Fruit fly (Drosophila melanogaster) whole organism, embryonic: ENCODE measurements around the gene Cnb.

Source experiments
- Atf3 ChIP-seq: fragments of 200-800 bp; sonication (Bioruptor generic); optimal IDR thresholded peaks from 3 replicates; lab custom pipeline; 2016; ENCODE audit warnings: missing biosample characterization, missing genetic modification characterization
- BtbVII ChIP-seq: fragments of 200-800 bp; sonication (Bioruptor generic); optimal IDR thresholded peaks from 3 replicates; lab custom pipeline; 2017; ENCODE audit warnings: missing biosample characterization, mild to moderate bottlenecking, missing genetic modification characterization
- CG10366 ChIP-seq: fragments of 200-800 bp; sonication (Bioruptor generic); IDR thresholded peaks from 2 replicates; pipeline ENCODE4 v1.3.6; 2022; ENCODE audit warnings: missing biosample characterization, missing genetic modification characterization
- CG12155 ChIP-seq: fragments of 200-800 bp; sonication (Bioruptor generic); optimal IDR thresholded peaks from 3 replicates; lab custom pipeline; 2016; ENCODE audit warnings: missing biosample characterization, missing genetic modification characterization
- CG13624 ChIP-seq: fragments of 200-800 bp; sonication (Bioruptor generic); optimal IDR thresholded peaks from 2 replicates; lab custom pipeline; 2016; ENCODE audit warnings: missing biosample characterization, missing genetic modification characterization
- CG14860 ChIP-seq: fragments of 200-800 bp; sonication (Bioruptor generic); IDR thresholded peaks from 3 replicates; pipeline ENCODE4 v1.3.6; 2022; ENCODE audit warnings: missing biosample characterization, missing genetic modification characterization; ENCODE audit not compliant: partially characterized antibody
- CG16779 ChIP-seq: fragments of 200-800 bp; sonication (Bioruptor generic); IDR thresholded peaks from 2 replicates; pipeline ENCODE4 v1.3.6; 2022; ENCODE audit warnings: missing biosample characterization, missing genetic modification characterization
- CG18011 ChIP-seq: fragments of 200-800 bp; sonication (Bioruptor generic); optimal IDR thresholded peaks from 2 replicates; lab custom pipeline; 2017; ENCODE audit warnings: missing biosample characterization, missing genetic modification characterization, mild to moderate bottlenecking, moderate library complexity, missing genotype
- CG30020 ChIP-seq: fragments of 200-800 bp; optimal IDR thresholded peaks from 2 replicates; lab custom pipeline; 2019; ENCODE audit warnings: missing biosample characterization, mild to moderate bottlenecking, missing genetic modification characterization, moderate library complexity
- CG30403 ChIP-seq: fragments of 200-800 bp; sonication (Bioruptor generic); optimal IDR thresholded peaks from 3 replicates; lab custom pipeline; 2016; ENCODE audit warnings: missing biosample characterization, missing genetic modification characterization
- CG31388 ChIP-seq: fragments of 200-800 bp; sonication (Bioruptor generic); optimal IDR thresholded peaks from 2 replicates; lab custom pipeline; 2016; ENCODE audit warnings: missing biosample characterization, missing genetic modification characterization
- CG31441 ChIP-seq: fragments of 200-800 bp; sonication (Bioruptor generic); IDR thresholded peaks from 2 replicates; pipeline ENCODE4 v1.3.6; 2022; ENCODE audit warnings: missing biosample characterization, missing genetic modification characterization
- CG3847 ChIP-seq: fragments of 200-800 bp; sonication (Bioruptor generic); IDR thresholded peaks from 2 replicates; pipeline ENCODE4 v1.3.6; 2022; ENCODE audit warnings: missing biosample characterization, missing genetic modification characterization
- CG43689 ChIP-seq: fragments of 200-800 bp; sonication (Bioruptor generic); IDR thresholded peaks from 2 replicates; pipeline ENCODE4 v1.3.6; 2022; ENCODE audit warnings: missing biosample characterization, missing genetic modification characterization
- CG4404 ChIP-seq: fragments of 200-800 bp; sonication (Bioruptor generic); IDR thresholded peaks from 2 replicates; pipeline ENCODE4 v1.3.6; 2022; ENCODE audit warnings: missing biosample characterization, missing genetic modification characterization
- CG7372 ChIP-seq: fragments of 200-800 bp; sonication (Bioruptor generic); IDR thresholded peaks from 2 replicates; pipeline ENCODE4 v1.3.6; 2022; ENCODE audit warnings: missing biosample characterization, missing genetic modification characterization
- CG8359 ChIP-seq: fragments of 200-800 bp; sonication (Bioruptor generic); optimal IDR thresholded peaks from 2 replicates; lab custom pipeline; 2017; ENCODE audit warnings: missing biosample characterization, mild to moderate bottlenecking, missing genetic modification characterization, borderline replicate concordance
- CHES-1-like ChIP-seq: fragments of 200-800 bp; sonication (Bioruptor generic); optimal IDR thresholded peaks from 2 replicates; lab custom pipeline; 2016; ENCODE audit warnings: missing biosample characterization, missing genetic modification characterization
- Camta ChIP-seq: fragments of 200-800 bp; sonication (Bioruptor generic); optimal IDR thresholded peaks from 2 replicates; lab custom pipeline; 2016; ENCODE audit warnings: missing biosample characterization, missing genetic modification characterization
- D ChIP-seq, 2 experiments: fragments of 200-800 bp in 1 of 2; fragments of >200 bp in 1 of 2; sonication (Bioruptor generic) in 1 of 2; optimal IDR thresholded peaks; 2 replicates in 1 of 2; 3 replicates in 1 of 2; lab custom pipeline; 2017; ENCODE audit warnings: mild to moderate bottlenecking in 1 of 2, missing biosample characterization in 1 of 2, missing genetic modification characterization in 1 of 2, missing genetic modification reagents in 1 of 2
- Dbx ChIP-seq: fragments of 200-800 bp; sonication (Bioruptor generic); IDR thresholded peaks from 3 replicates; pipeline ENCODE4 v1.3.6; 2022; ENCODE audit warnings: missing biosample characterization, missing genetic modification characterization
- Deaf1 ChIP-seq: fragments of 200-800 bp; optimal IDR thresholded peaks from 3 replicates; lab custom pipeline; 2019; ENCODE audit warnings: missing biosample characterization, mild to moderate bottlenecking, missing genetic modification characterization, moderate library complexity
- Doc2 ChIP-seq: fragments of 200-800 bp; sonication (Bioruptor generic); IDR thresholded peaks from 2 replicates; pipeline ENCODE4 v1.3.6; 2022; ENCODE audit warnings: missing biosample characterization, missing genetic modification characterization
- Drgx ChIP-seq: fragments of 200-800 bp; sonication (Bioruptor generic); IDR thresholded peaks from 2 replicates; pipeline ENCODE4 v1.3.6; 2022; ENCODE audit warnings: missing biosample characterization, missing genetic modification characterization
- Gsc ChIP-seq: fragments of 200-800 bp; sonication (Bioruptor generic); IDR thresholded peaks from 2 replicates; pipeline ENCODE4 v1.3.6; 2022; ENCODE audit warnings: missing biosample characterization, missing genetic modification characterization
- H15 ChIP-seq: fragments of 200-800 bp; sonication (Bioruptor generic); IDR thresholded peaks from 3 replicates; pipeline ENCODE4 v1.3.6; 2022; ENCODE audit warnings: missing biosample characterization, missing genetic modification characterization
- HmgZ ChIP-seq: fragments of 200-800 bp; sonication (Bioruptor generic); optimal IDR thresholded peaks from 2 replicates; lab custom pipeline; 2018; ENCODE audit warnings: missing biosample characterization, mild to moderate bottlenecking, missing genetic modification characterization
- Hr51 ChIP-seq, 2 experiments: fragments of 200-800 bp; sonication (Bioruptor generic); optimal IDR thresholded peaks; 2 replicates in 1 of 2; 3 replicates in 1 of 2; lab custom pipeline; 2016 to 2018; ENCODE audit warnings: missing biosample characterization in 2 of 2, missing genetic modification characterization in 2 of 2, mild to moderate bottlenecking in 1 of 2, moderate library complexity in 1 of 2
- Myb ChIP-seq: fragments of 200-800 bp; sonication (Bioruptor generic); optimal IDR thresholded peaks from 2 replicates; lab custom pipeline; 2016; ENCODE audit warnings: missing biosample characterization, missing genetic modification characterization
- NC2α ChIP-seq: fragments of 200-800 bp; sonication (Bioruptor generic); optimal IDR thresholded peaks from 2 replicates; lab custom pipeline; 2016; ENCODE audit warnings: missing biosample characterization, missing genetic modification characterization
- Neu2 ChIP-seq: fragments of 200-800 bp; sonication (Bioruptor generic); optimal IDR thresholded peaks from 3 replicates; lab custom pipeline; 2016; ENCODE audit warnings: missing biosample characterization, missing genetic modification characterization, borderline replicate concordance
- Opbp ChIP-seq: fragments of 200-800 bp; sonication (Bioruptor generic); IDR thresholded peaks from 3 replicates; pipeline ENCODE4 v1.3.6; 2022; ENCODE audit warnings: missing biosample characterization, missing genetic modification characterization; ENCODE audit not compliant: partially characterized antibody
- Sry-β ChIP-seq: fragments of 200-800 bp; sonication (Bioruptor generic); optimal IDR thresholded peaks from 2 replicates; lab custom pipeline; 2018; ENCODE audit warnings: missing biosample characterization, mild to moderate bottlenecking, missing genetic modification characterization, moderate library complexity
- ac ChIP-seq: fragments of 200-800 bp; sonication (Bioruptor generic); optimal IDR thresholded peaks from 3 replicates; lab custom pipeline; 2017; ENCODE audit warnings: missing biosample characterization, mild to moderate bottlenecking, missing genetic modification characterization
- bcd ChIP-seq: fragments of 200-800 bp; sonication (Bioruptor generic); optimal IDR thresholded peaks from 2 replicates; lab custom pipeline; 2017; ENCODE audit warnings: missing biosample characterization, mild to moderate bottlenecking, missing genetic modification characterization
- bsh ChIP-seq, 2 experiments: fragments of 200-800 bp; sonication (Bioruptor generic); optimal IDR thresholded peaks; 2 replicates each; lab custom pipeline; 2017 to 2018; ENCODE audit warnings: mild to moderate bottlenecking in 2 of 2, missing biosample characterization in 2 of 2, missing genetic modification characterization in 2 of 2, moderate library complexity in 1 of 2
- btn ChIP-seq: fragments of 200-800 bp; sonication (Bioruptor generic); optimal IDR thresholded peaks from 2 replicates; lab custom pipeline; 2016; ENCODE audit warnings: missing biosample characterization, missing genetic modification characterization
- crol ChIP-seq: fragments of 200-800 bp; sonication (Bioruptor generic); IDR thresholded peaks from 2 replicates; pipeline ENCODE4 v1.3.6; 2022; ENCODE audit warnings: missing biosample characterization, missing genetic modification characterization
- dmrt11E ChIP-seq: fragments of 200-800 bp; sonication (Bioruptor generic); optimal IDR thresholded peaks from 3 replicates; lab custom pipeline; 2018; ENCODE audit warnings: missing biosample characterization, mild to moderate bottlenecking, missing genetic modification characterization, moderate library complexity
- gcm2 ChIP-seq: fragments of 200-800 bp; sonication (Bioruptor generic); optimal IDR thresholded peaks from 2 replicates; lab custom pipeline; 2016; ENCODE audit warnings: missing biosample characterization, missing genetic modification characterization
- hbn ChIP-seq: fragments of 200-800 bp; sonication (Bioruptor generic); IDR thresholded peaks from 2 replicates; pipeline ENCODE4 v1.3.6; 2022; ENCODE audit warnings: missing biosample characterization, missing genetic modification characterization; ENCODE audit not compliant: partially characterized antibody
- hth ChIP-seq: fragments of >200 bp; optimal IDR thresholded peaks from 2 replicates; lab custom pipeline; 2017; ENCODE audit warnings: inconsistent platforms
- ken ChIP-seq: fragments of 200-800 bp; sonication (Bioruptor generic); IDR thresholded peaks from 3 replicates; pipeline ENCODE4 v1.3.6; 2022; ENCODE audit warnings: missing biosample characterization, missing genetic modification characterization
- odd ChIP-seq: fragments of 200-800 bp; sonication (Bioruptor generic); optimal IDR thresholded peaks from 2 replicates; lab custom pipeline; 2017; ENCODE audit warnings: missing biosample characterization, mild to moderate bottlenecking, missing genetic modification characterization
- pb ChIP-seq: fragments of 200-800 bp; sonication (Bioruptor generic); optimal IDR thresholded peaks from 3 replicates; lab custom pipeline; 2016; ENCODE audit warnings: missing biosample characterization, missing genetic modification characterization
- pros ChIP-seq: fragments of 200-800 bp; sonication (Bioruptor generic); optimal IDR thresholded peaks from 3 replicates; lab custom pipeline; 2019; ENCODE audit warnings: missing biosample characterization, mild to moderate bottlenecking, missing genetic modification characterization, moderate library complexity
- sug ChIP-seq: fragments of 200-800 bp; optimal IDR thresholded peaks from 2 replicates; lab custom pipeline; 2019; ENCODE audit warnings: missing biosample characterization, mild to moderate bottlenecking, missing genetic modification characterization, moderate library complexity
- tap ChIP-seq: fragments of 200-800 bp; optimal IDR thresholded peaks from 3 replicates; lab custom pipeline; 2019; ENCODE audit warnings: missing biosample characterization, mild to moderate bottlenecking, missing genetic modification characterization, moderate library complexity
- unpg ChIP-seq: fragments of 200-800 bp; sonication (Bioruptor generic); optimal IDR thresholded peaks from 3 replicates; lab custom pipeline; 2018; ENCODE audit warnings: missing biosample characterization, mild to moderate bottlenecking, missing genetic modification characterization, moderate library complexity
- zf30C ChIP-seq: fragments of 200-800 bp; sonication (Bioruptor generic); optimal IDR thresholded peaks from 3 replicates; lab custom pipeline; 2018; ENCODE audit warnings: missing biosample characterization, mild to moderate bottlenecking, missing genetic modification characterization

The Cnb gene

dm6 chr3L:1962964-1963363 lies 15.6 kb downstream of the Cnb start, which contains the start of gene SCOT (continued):
- TF ChIP-seq zf30C (no peak), H15 (GFP tag; lab: Robert Waterston, UW) (peak; percentile 71; the same call in 2 of the 3 replicates), crol (GFP tag; lab: Robert Waterston, UW) (peak; percentile 17; the same call in 1 of the 2 replicates), Dbx (GFP tag; lab: Robert Waterston, UW) (peak; percentile 13; the same call in 1 of the 3 replicates), Hr51 (GFP tag; optimal IDR thresholded peaks at IDR 0.05; lab: Kevin White, UChicago) (peak in 1 of 2 experiments; percentile 42), hth (lab: Kevin White, UChicago) (no peak), CHES-1-like (GFP tag; lab: Kevin White, UChicago) (peak; percentile 22), Doc2 (peak; percentile 56; the same call in 1 of the 2 replicates), Opbp (GFP tag; lab: Robert Waterston, UW) (no peak), pros (GFP tag; lab: Kevin White, UChicago) (no peak), gcm2 (peak; percentile 7), CG30020 (tag; lab: Kevin White, UChicago) (no peak), CG10366 (GFP tag; lab: Robert Waterston, UW) (peak; percentile 80), CG4404 (GFP tag; lab: Robert Waterston, UW) (peak; percentile 53), CG30403 (GFP tag; lab: Kevin White, UChicago) (no peak), CG3847 (GFP tag; lab: Robert Waterston, UW) (peak; percentile 60), btn (GFP tag; lab: Kevin White, UChicago) (peak; percentile 36), Gsc (GFP tag; lab: Robert Waterston, UW) (peak; percentile 45; the same call in 1 of the 2 replicates), Myb (GFP tag; lab: Kevin White, UChicago) (no peak), dmrt11E (tag; lab: Kevin White, UChicago) (no peak), unpg (no peak), CG8359 (GFP tag; lab: Kevin White, UChicago) (no peak), BtbVII (GFP tag; lab: Kevin White, UChicago) (peak; percentile 16), odd (GFP tag; lab: Kevin White, UChicago) (no peak), CG43689 (no peak), Atf3 (GFP tag; lab: Kevin White, UChicago) (peak; percentile 27), sug (tag; lab: Kevin White, UChicago) (no peak), hbn (GFP tag; lab: Robert Waterston, UW) (no peak), Drgx (GFP tag; lab: Robert Waterston, UW) (peak; percentile 98), ac (GFP tag; lab: Kevin White, UChicago) (no peak), Neu2 (GFP tag; lab: Kevin White, UChicago) (no peak), bcd (GFP tag; lab: Kevin White, UChicago) (peak; percentile 43), tap (tag; lab: Kevin White, UChicago) (no peak), Camta (GFP tag; lab: Kevin White, UChicago) (peak; percentile 76), CG31441 (GFP tag; lab: Robert Waterston, UW) (no peak; the same call in 1 of the 2 replicates), Sry-β (GFP tag; lab: Kevin White, UChicago) (no peak), CG31388 (GFP tag; lab: Kevin White, UChicago) (no peak), CG13624 (GFP tag; lab: Kevin White, UChicago) (no peak), pb (GFP tag; lab: Kevin White, UChicago) (peak; percentile 58), Deaf1 (tag; lab: Kevin White, UChicago) (no peak), HmgZ (tag; lab: Kevin White, UChicago) (peak; percentile 42), CG7372 (peak; percentile 57; the same call in 1 of the 2 replicates), ken (GFP tag; lab: Robert Waterston, UW) (peak; percentile 72; the same call in 2 of the 3 replicates), NC2α (no peak), CG12155 (GFP tag; lab: Kevin White, UChicago) (no peak), D (optimal IDR thresholded peaks at IDR 0.05; lab: Kevin White, UChicago) (no peak), D (GFP tag; optimal IDR thresholded peaks at IDR 0.05; lab: Kevin White, UChicago) (no peak), CG18011 (GFP tag; lab: Kevin White, UChicago) (no peak), CG14860 (GFP tag; lab: Robert Waterston, UW) (no peak), bsh (GFP tag; optimal IDR thresholded peaks at IDR 0.05; lab: Kevin White, UChicago) (peak; percentile 79 to 87), CG16779 (GFP tag; lab: Robert Waterston, UW) (0 out of 2 replicates have a peak, but pooled peaks have one; percentile 30)
